Worm (Caenorhabditis elegans): ENCODE data around the gene pitr-2.

The pitr-2 gene

DNA sequence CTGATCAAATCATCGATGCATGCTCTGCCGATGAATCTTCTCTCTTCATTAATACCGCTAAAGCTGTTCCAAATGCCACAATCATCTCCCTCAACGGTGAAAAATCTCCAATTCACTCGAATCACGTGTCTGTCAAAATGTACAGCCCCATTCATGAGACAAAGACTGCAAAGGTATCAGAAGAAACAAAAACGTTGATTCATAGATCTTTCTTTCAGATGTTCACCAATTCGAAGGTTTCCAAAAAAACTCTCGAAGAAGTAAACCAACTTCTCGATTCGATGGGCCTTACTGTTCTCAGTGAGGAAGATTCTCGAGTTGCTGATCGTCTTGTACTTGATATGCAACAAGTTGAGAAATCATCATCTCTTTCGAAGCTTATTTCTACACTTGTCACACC lies 40.8 kb downstream of the pitr-2 start:
- TF ChIP-seq nhr-85 (tag) (peak; percentile 59), aly-2 (tag; optimal IDR thresholded peaks at IDR 0.05) (no peak), unc-98 (GFP tag; IDR thresholded peaks at IDR 0.05) (no peak), ceh-82 (tag; optimal IDR thresholded peaks at IDR 0.05) (no peak), pax-3 (tag; optimal IDR thresholded peaks at IDR 0.05) (no peak), lin-14 (GFP tag; optimal IDR thresholded peaks at IDR 0.05) (peak; percentile 14), efl-1 (optimal IDR thresholded peaks at IDR 0.05) (no peak), efl-1 (GFP tag; optimal IDR thresholded peaks at IDR 0.05 in 1 of 2) (peak in 1 of 2 experiments; percentile 72), vab-15 (tag; optimal IDR thresholded peaks at IDR 0.05) (no peak), nhr-20 (tag; optimal IDR thresholded peaks at IDR 0.05) (peak; percentile 15), irx-1 (tag; optimal IDR thresholded peaks at IDR 0.05) (no peak), C16A3.4 (tag; optimal IDR thresholded peaks at IDR 0.05) (peak; percentile 1), ama-1 (optimal IDR thresholded peaks at IDR 0.05) (peak; percentile 18), lin-35 (GFP tag; optimal IDR thresholded peaks at IDR 0.05) (peak in 1 of 2 experiments; percentile 2), nhr-19 (GFP tag; conservative IDR thresholded peaks at IDR 0.05) (no peak), fos-1 (tag; optimal IDR thresholded peaks at IDR 0.05) (no peak), ztf-4 (tag; optimal IDR thresholded peaks at IDR 0.05) (no peak)

- TF ChIP-seq aly-2 (tag; optimal IDR thresholded peaks at IDR 0.05) (no peak), hlh-17 (GFP tag; optimal IDR thresholded peaks at IDR 0.05; ENCODE audit: borderline replicate concordance) (no peak), C16A3.4 (tag; optimal IDR thresholded peaks at IDR 0.05) (peak; percentile 75), fkh-10 (GFP tag; optimal IDR thresholded peaks at IDR 0.05) (no peak), sox-4 (tag; optimal IDR thresholded peaks at IDR 0.05) (no peak), nhr-237 (tag; optimal IDR thresholded peaks at IDR 0.05) (no peak), tbx-2 (tag; optimal IDR thresholded peaks at IDR 0.05) (peak; percentile 86), aha-1 (tag; optimal IDR thresholded peaks at IDR 0.05) (no peak), efl-3 (GFP tag; optimal IDR thresholded peaks at IDR 0.05) (no peak), nhr-77 (tag; optimal IDR thresholded peaks at IDR 0.05) (peak; percentile 36), unc-30 (tag; optimal IDR thresholded peaks at IDR 0.05) (no peak), irx-1 (tag; optimal IDR thresholded peaks at IDR 0.05) (peak; percentile 69), mdl-1 (tag; optimal IDR thresholded peaks at IDR 0.05) (peak in 1 of 2 experiments; percentile 98), nhr-85 (tag) (peak; percentile 99), Y116A8C.19 (tag; optimal IDR thresholded peaks at IDR 0.05; ENCODE audit: borderline replicate concordance) (no peak), ceh-90 (tag; optimal IDR thresholded peaks at IDR 0.05) (no peak), ceh-88 (GFP tag; IDR thresholded peaks at IDR 0.05) (no peak), skn-1 (tag; optimal IDR thresholded peaks at IDR 0.05) (peak; percentile 77), fkh-8 (tag; optimal IDR thresholded peaks at IDR 0.05) (no peak), snu-23 (GFP tag; optimal IDR thresholded peaks at IDR 0.05) (peak; percentile 90), jun-1 (tag; optimal IDR thresholded peaks at IDR 0.05) (peak; percentile 41), isw-1 (GFP tag; IDR thresholded peaks at IDR 0.05) (no peak), rnt-1 (tag; optimal IDR thresholded peaks at IDR 0.05) (peak; percentile 67), lsy-2 (tag; optimal IDR thresholded peaks at IDR 0.05) (peak; percentile 70 to 74), lir-3 (tag; optimal IDR thresholded peaks at IDR 0.05; ENCODE audit: poor library complexity) (no peak), egl-13 (tag; optimal IDR thresholded peaks at IDR 0.05) (no peak), sup-37 (GFP tag; optimal IDR thresholded peaks at IDR 0.05) (peak; percentile 8), lin-15B (tag; optimal IDR thresholded peaks at IDR 0.05) (no peak), nhr-19 (GFP tag; conservative IDR thresholded peaks at IDR 0.05) (peak; percentile 96), hlh-4 (tag; optimal IDR thresholded peaks at IDR 0.05) (no peak), elt-3 (tag; optimal IDR thresholded peaks at IDR 0.05) (peak in 3 of 6 experiments; percentile 59 to 91 (median 81)), zag-1 (tag; optimal IDR thresholded peaks at IDR 0.05) (no peak), xbp-1 (tag; optimal IDR thresholded peaks at IDR 0.05) (peak; percentile 53), snpc-4 (tag; optimal IDR thresholded peaks at IDR 0.05) (peak; percentile 67), dsc-1 (tag; optimal IDR thresholded peaks at IDR 0.05) (peak; percentile 21), nhr-90 (tag; optimal IDR thresholded peaks at IDR 0.05; ENCODE audit: poor library complexity) (peak; percentile 84), dpl-1 (GFP tag; optimal IDR thresholded peaks at IDR 0.05) (peak; percentile 4 to 55 (median 46)), mef-2 (tag; optimal IDR thresholded peaks at IDR 0.05) (no peak), zip-4 (GFP tag; optimal IDR thresholded peaks at IDR 0.05) (no peak)
These were observed 41.8 kb downstream of the pitr-2 start, which contains the start of gene F21C10.10 for ce11 chrV:9095613-9096317. F21C10.10 (plus strand) TSS chrV:9096267.
